Worm (Caenorhabditis elegans) whole organism, L1 larva: Measurements from ENCODE around the gene srsx-25.

Source experiments
- C34B4.2 ChIP-seq: sonication (generic microtip); optimal IDR thresholded peaks from 2 replicates; lab custom pipeline; 2017; ENCODE audit warnings: mild to moderate bottlenecking, missing genetic modification characterization, missing compliant biosample characterization
- aha-1 ChIP-seq: fragments of 150-350 bp; optimal IDR thresholded peaks from 2 replicates; lab custom pipeline; 2014; ENCODE audit warnings: missing biosample characterization, missing genetic modification characterization
- aly-2 ChIP-seq: fragments of 150-350 bp; optimal IDR thresholded peaks from 2 replicates; lab custom pipeline; 2014; ENCODE audit warnings: missing biosample characterization, missing genetic modification characterization
- ama-1 ChIP-seq: fragments of 150-350 bp; optimal IDR thresholded peaks from 2 replicates; lab custom pipeline; 2014
- blmp-1 ChIP-seq: fragments of 150-350 bp; optimal IDR thresholded peaks from 2 replicates; lab custom pipeline; 2014; ENCODE audit warnings: missing biosample characterization, missing genetic modification characterization
- ceh-63 ChIP-seq: fragments of 200-800 bp; sonication (Bioruptor generic); optimal IDR thresholded peaks from 2 replicates; lab custom pipeline; 2018; ENCODE audit warnings: mild to moderate bottlenecking, missing genetic modification characterization, missing compliant biosample characterization
- efl-1 ChIP-seq, 4 experiments: fragments of 150-350 bp; optimal IDR thresholded peaks in 3 of 4; peaks in 1 of 4; 1 replicate in 1 of 4; 2 replicates in 3 of 4; lab custom pipeline; 2014; ENCODE audit warnings: missing biosample characterization in 2 of 4, missing genetic modification characterization in 2 of 4, missing genetic modification reagents in 2 of 4
- efl-3 ChIP-seq: fragments of 200-800 bp; sonication (Bioruptor generic); optimal IDR thresholded peaks from 2 replicates; lab custom pipeline; 2018; ENCODE audit warnings: mild to moderate bottlenecking, missing genetic modification characterization, missing compliant biosample characterization
- elt-2 ChIP-seq: sonication (generic microtip); optimal IDR thresholded peaks from 2 replicates; lab custom pipeline; 2016; ENCODE audit warnings: missing genetic modification characterization, mild to moderate bottlenecking, inconsistent platforms, missing compliant biosample characterization, missing genetic modification reagents
- ets-5 ChIP-seq: fragments of 200-800 bp; sonication (Bioruptor generic); IDR thresholded peaks from 2 replicates; pipeline ENCODE4 v1.3.6; 2022; ENCODE audit warnings: missing genetic modification characterization, missing compliant biosample characterization
- fkh-10 ChIP-seq: sonication (generic microtip); optimal IDR thresholded peaks from 2 replicates; lab custom pipeline; 2017; ENCODE audit warnings: missing biosample characterization, missing genetic modification reagents, missing genetic modification characterization
- hpl-2 ChIP-seq: fragments of 150-350 bp; optimal IDR thresholded peaks from 2 replicates; lab custom pipeline; 2014; ENCODE audit warnings: missing biosample characterization, missing genetic modification reagents, missing genetic modification characterization
- irx-1 ChIP-seq: sonication (generic microtip); optimal IDR thresholded peaks from 2 replicates; lab custom pipeline; 2016; ENCODE audit warnings: missing genetic modification characterization, missing compliant biosample characterization
- isw-1 ChIP-seq: fragments of 200-800 bp; sonication (Bioruptor generic); IDR thresholded peaks from 2 replicates; pipeline ENCODE4 v1.3.6; 2022; ENCODE audit warnings: missing genetic modification characterization, missing compliant biosample characterization
- jun-1 ChIP-seq: fragments of 150-350 bp; optimal IDR thresholded peaks from 2 replicates; lab custom pipeline; 2014; ENCODE audit warnings: missing biosample characterization, missing genetic modification reagents, missing genetic modification characterization
- lin-14 ChIP-seq: fragments of 200-800 bp; sonication (Bioruptor generic); optimal IDR thresholded peaks from 2 replicates; lab custom pipeline; 2018; ENCODE audit warnings: mild to moderate bottlenecking, missing genetic modification characterization, moderate library complexity, missing compliant biosample characterization
- lin-35 ChIP-seq, 2 experiments: fragments of 150-350 bp; optimal IDR thresholded peaks; 2 replicates each; lab custom pipeline; 2014; ENCODE audit warnings: missing biosample characterization in 2 of 2, missing genetic modification characterization in 2 of 2, missing genetic modification reagents in 2 of 2
- lin-39 ChIP-seq: fragments of 150-350 bp; optimal IDR thresholded peaks from 2 replicates; lab custom pipeline; 2014; ENCODE audit warnings: missing biosample characterization, missing genetic modification reagents, missing genetic modification characterization
- lsy-2 ChIP-seq, 2 experiments: fragments of 150-350 bp; optimal IDR thresholded peaks; 2 replicates each; lab custom pipeline; 2014; ENCODE audit warnings: missing biosample characterization in 2 of 2, missing genetic modification characterization in 2 of 2
- mep-1 ChIP-seq: fragments of 150-350 bp; optimal IDR thresholded peaks from 2 replicates; lab custom pipeline; 2014; ENCODE audit warnings: missing biosample characterization, missing genetic modification characterization
- nhr-12 ChIP-seq: sonication (generic microtip); optimal IDR thresholded peaks from 2 replicates; lab custom pipeline; 2017; ENCODE audit warnings: missing biosample characterization, missing genetic modification characterization
- nhr-19 ChIP-seq: fragments of 200-800 bp; sonication (Bioruptor generic); conservative IDR thresholded peaks from 2 replicates; pipeline ENCODE4 v1.3.6; 2022; ENCODE audit warnings: missing genetic modification characterization, missing compliant biosample characterization
- nhr-20 ChIP-seq: sonication (generic microtip); optimal IDR thresholded peaks from 2 replicates; lab custom pipeline; 2016; ENCODE audit warnings: mild to moderate bottlenecking, missing genetic modification characterization, missing compliant biosample characterization
- nhr-237 ChIP-seq: fragments of 150-350 bp; optimal IDR thresholded peaks from 2 replicates; lab custom pipeline; 2014; ENCODE audit warnings: missing biosample characterization, missing genetic modification characterization
- nhr-28 ChIP-seq: fragments of 150-350 bp; optimal IDR thresholded peaks from 2 replicates; lab custom pipeline; 2014; ENCODE audit warnings: missing biosample characterization, missing genetic modification characterization
- nhr-47 ChIP-seq: sonication (generic microtip); optimal IDR thresholded peaks from 2 replicates; lab custom pipeline; 2016; ENCODE audit warnings: mild to moderate bottlenecking, missing genetic modification characterization, moderate library complexity, missing compliant biosample characterization
- nhr-85 ChIP-seq: sonication (generic microtip); peaks from one replicate; lab custom pipeline; 2016; ENCODE audit warnings: missing genetic modification characterization, inconsistent platforms, missing compliant biosample characterization
- nhr-90 ChIP-seq: sonication (generic microtip); optimal IDR thresholded peaks from 2 replicates; lab custom pipeline; 2016; ENCODE audit warnings: mild to moderate bottlenecking, missing genetic modification characterization, missing compliant biosample characterization; ENCODE audit not compliant: poor library complexity
- rnt-1 ChIP-seq: sonication (generic microtip); optimal IDR thresholded peaks from 2 replicates; lab custom pipeline; 2016; ENCODE audit warnings: mild to moderate bottlenecking, missing genetic modification characterization, moderate library complexity, missing compliant biosample characterization
- snu-23 ChIP-seq: sonication (generic microtip); optimal IDR thresholded peaks from 2 replicates; lab custom pipeline; 2016; ENCODE audit warnings: missing genetic modification characterization, missing compliant biosample characterization
- sup-37 ChIP-seq: fragments of 200-800 bp; sonication (Bioruptor generic); optimal IDR thresholded peaks from 2 replicates; lab custom pipeline; 2018; ENCODE audit warnings: mild to moderate bottlenecking, missing genetic modification characterization, missing compliant biosample characterization
- tbx-2 ChIP-seq: sonication (generic microtip); optimal IDR thresholded peaks from 2 replicates; lab custom pipeline; 2016; ENCODE audit warnings: missing genetic modification characterization, missing compliant biosample characterization
- tlp-1 ChIP-seq: fragments of 150-350 bp; optimal IDR thresholded peaks from 2 replicates; lab custom pipeline; 2014; ENCODE audit warnings: missing biosample characterization, missing genetic modification characterization
- unc-130 ChIP-seq: fragments of 150-350 bp; optimal IDR thresholded peaks from 2 replicates; lab custom pipeline; 2017; ENCODE audit warnings: missing biosample characterization, missing genetic modification characterization, inconsistent platforms
- unc-62 ChIP-seq: fragments of 150-350 bp; optimal IDR thresholded peaks from 2 replicates; lab custom pipeline; 2014; ENCODE audit warnings: missing biosample characterization, missing genetic modification reagents, missing genetic modification characterization
- unc-86 ChIP-seq: sonication (generic microtip); optimal IDR thresholded peaks from 2 replicates; lab custom pipeline; 2016; ENCODE audit warnings: missing genetic modification characterization, missing compliant biosample characterization
- vab-15 ChIP-seq: sonication (generic microtip); optimal IDR thresholded peaks from 2 replicates; lab custom pipeline; 2017; ENCODE audit warnings: missing genotype, mild to moderate bottlenecking, missing genetic modification characterization, missing compliant biosample characterization
- zip-4 ChIP-seq: fragments of 200-800 bp; sonication (Bioruptor generic); optimal IDR thresholded peaks from 2 replicates; lab custom pipeline; 2018; ENCODE audit warnings: mild to moderate bottlenecking, missing genetic modification characterization, moderate library complexity, missing compliant biosample characterization

srsx-25 gene

DNA sequence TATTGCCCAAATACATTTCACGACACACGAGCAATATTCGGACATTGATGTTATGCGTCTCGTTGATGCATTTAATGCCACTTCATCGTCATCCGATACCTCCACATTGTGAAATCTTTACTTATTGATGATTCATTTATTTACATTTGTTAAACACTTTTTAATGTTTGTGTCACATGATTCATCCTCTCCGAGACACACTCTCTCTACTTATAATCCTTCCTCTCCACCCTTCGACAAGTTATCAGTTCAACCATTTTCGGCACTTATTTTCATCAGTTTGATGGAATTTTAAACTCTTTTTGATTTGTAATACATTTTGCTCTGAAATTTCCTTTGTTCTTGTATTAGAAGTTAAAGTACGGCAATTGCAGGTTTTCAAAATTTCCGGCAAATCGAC lies 18.9 kb upstream of the srsx-25 start:
- peak; percentile 75 for TF ChIP-seq jun-1 (tag; lab: Kevin White, UChicago)
- no peak for TF ChIP-seq tbx-2 (tag; lab: Kevin White, UChicago)
- no peak for TF ChIP-seq rnt-1 (tag; lab: Kevin White, UChicago)
- TF ChIP-seq lin-35 (GFP tag; optimal IDR thresholded peaks at IDR 0.05; lab: Kevin White, UChicago) = peak in 1 of 2 experiments; percentile 53
- TF ChIP-seq efl-3 (GFP tag; lab: Kevin White, UChicago) = no peak
- peak; percentile 62 for TF ChIP-seq elt-2 (tag; lab: Kevin White, UChicago)
- TF ChIP-seq isw-1 = no peak
- peak; percentile 30 for TF ChIP-seq nhr-20 (tag; lab: Kevin White, UChicago)

DNA sequence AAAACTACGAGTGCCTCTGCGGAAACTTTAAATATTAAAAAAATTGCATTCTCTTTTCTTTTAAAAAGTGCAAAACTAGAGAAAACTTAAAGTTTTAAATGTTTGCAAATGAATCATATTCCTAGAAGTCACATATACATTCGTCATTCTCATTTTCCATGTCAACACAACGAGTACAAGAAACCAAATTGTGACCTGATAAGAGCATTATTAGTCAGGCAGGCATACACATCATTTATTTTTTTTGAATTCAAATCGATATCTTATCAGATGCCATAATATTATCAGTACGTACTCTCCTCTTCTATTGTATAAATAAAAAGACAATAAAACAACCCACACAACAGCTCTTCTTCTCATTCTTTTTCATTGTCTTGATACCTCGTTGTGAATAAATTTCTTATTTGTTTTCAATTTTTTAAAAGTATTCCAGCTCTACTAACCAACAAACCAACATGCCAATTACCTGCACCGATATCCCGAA lies 17.7 kb upstream of the srsx-25 start, which contains the start of gene W02A2.9:
TSS of gene W02A2.9 (plus strand) at position 434 of the 484 bp plus-strand sequence.
- TF ChIP-seq unc-86 (tag; lab: Kevin White, UChicago) (no peak), mep-1 (tag; lab: Kevin White, UChicago) (no peak), efl-1 (optimal IDR thresholded peaks at IDR 0.05; lab: Kevin White, UChicago) (no peak), efl-1 (GFP tag; optimal IDR thresholded peaks at IDR 0.05 in 1 of 2; lab: Kevin White, UChicago) (peak in 1 of 2 experiments; percentile 56), unc-62 (no peak), lin-39 (tag; lab: Kevin White, UChicago) (no peak), ama-1 (lab: Kevin White, UChicago) (no peak), nhr-237 (tag; lab: Kevin White, UChicago) (no peak), nhr-20 (tag; lab: Kevin White, UChicago) (peak; percentile 19), tlp-1 (peak; percentile 30), unc-130 (tag; lab: Kevin White, UChicago) (no peak), nhr-19 (GFP tag; lab: Robert Waterston, UW) (no peak), lin-14 (GFP tag; lab: Kevin White, UChicago) (no peak), nhr-47 (tag; lab: Kevin White, UChicago) (no peak), elt-2 (tag; lab: Kevin White, UChicago) (peak; percentile 95), jun-1 (tag; lab: Kevin White, UChicago) (peak; percentile 57), tbx-2 (tag; lab: Kevin White, UChicago) (no peak), nhr-90 (tag; lab: Kevin White, UChicago) (peak; percentile 6), lin-35 (GFP tag; optimal IDR thresholded peaks at IDR 0.05; lab: Kevin White, UChicago) (peak in 1 of 2 experiments; percentile 22), aha-1 (no peak), C34B4.2 (tag; lab: Kevin White, UChicago) (no peak)

DNA sequence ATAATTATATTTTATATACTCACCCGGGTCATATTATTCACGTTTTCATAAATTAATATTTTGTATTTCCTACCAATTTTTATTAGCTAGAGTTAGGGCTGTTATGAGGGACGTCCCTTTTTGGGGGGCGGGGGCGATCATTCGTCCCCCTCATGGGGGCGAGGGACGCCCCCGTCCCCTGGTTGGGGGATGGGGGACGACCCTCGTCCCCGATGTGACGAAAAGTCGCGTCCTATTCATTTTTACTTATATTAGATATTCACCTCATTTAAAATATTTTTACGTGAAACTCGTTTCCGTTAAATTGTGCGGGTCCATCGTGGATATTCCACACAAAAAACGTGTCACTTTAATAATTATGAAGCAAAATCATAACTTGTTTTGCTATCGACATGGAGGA lies 16.4 kb upstream of the srsx-25 start, which contains the start of gene W02A2.12:
TSS of gene W02A2.12 (minus strand) at position 240 of the 400 bp plus-strand sequence.
- TF ChIP-seq sup-37 (GFP tag; lab: Kevin White, UChicago) (no peak), nhr-12 (tag; lab: Kevin White, UChicago) (no peak), vab-15 (tag; lab: Kevin White, UChicago) (no peak), efl-3 (GFP tag; lab: Kevin White, UChicago) (no peak), zip-4 (GFP tag; lab: Kevin White, UChicago) (no peak), C34B4.2 (tag; lab: Kevin White, UChicago) (no peak), lsy-2 (tag; optimal IDR thresholded peaks at IDR 0.05; lab: Kevin White, UChicago) (no peak)

DNA sequence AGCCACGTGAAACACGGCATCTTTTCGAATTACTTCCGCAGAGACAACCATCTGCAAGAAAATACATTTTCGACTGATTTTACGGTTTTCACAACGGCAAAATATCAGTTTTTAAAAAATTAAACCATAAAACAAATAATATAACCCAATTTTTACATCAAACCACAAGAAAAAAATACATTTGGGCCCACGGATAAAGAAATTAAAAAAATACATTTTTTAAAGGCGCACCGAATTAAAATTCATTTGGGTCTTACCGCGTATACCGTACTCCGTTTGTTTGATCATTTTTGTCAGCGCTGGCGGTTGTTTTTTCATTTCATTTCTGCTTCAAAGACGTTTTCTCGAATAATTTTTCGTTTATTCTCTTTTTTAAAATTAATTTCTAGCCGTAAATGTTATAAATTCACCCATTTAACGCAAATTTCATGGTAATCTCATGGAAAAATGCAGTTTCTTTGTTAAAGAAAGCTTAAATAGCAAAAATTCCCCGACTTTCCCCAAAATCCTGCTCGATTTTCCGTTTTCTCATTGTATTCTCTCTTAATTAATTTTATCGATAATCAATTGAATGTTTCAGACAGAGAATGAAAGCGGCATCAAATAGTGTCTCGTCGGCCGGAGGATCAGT lies 11.7 kb upstream of the srsx-25 start, which contains the start of the genes rec-8 and mex-5:
TSS of gene rec-8 (minus strand) at position 51 of the 631 bp plus-strand sequence.
TSS of gene mex-5 (plus strand) at position 581 of the 631 bp plus-strand sequence.
- TF ChIP-seq ets-5 (no peak), irx-1 (tag; lab: Kevin White, UChicago) (no peak), nhr-12 (tag; lab: Kevin White, UChicago) (no peak), ceh-63 (GFP tag; lab: Kevin White, UChicago) (no peak), nhr-20 (tag; lab: Kevin White, UChicago) (no peak), nhr-85 (tag; lab: Kevin White, UChicago) (no peak), aly-2 (tag; lab: Kevin White, UChicago) (no peak), lin-14 (GFP tag; lab: Kevin White, UChicago) (no peak), zip-4 (GFP tag; lab: Kevin White, UChicago) (no peak), aha-1 (no peak), nhr-28 (no peak), vab-15 (tag; lab: Kevin White, UChicago) (no peak), hpl-2 (no peak), unc-130 (tag; lab: Kevin White, UChicago) (no peak), tlp-1 (no peak), blmp-1 (no peak), fkh-10 (GFP tag; lab: Kevin White, UChicago) (no peak), snu-23 (GFP tag; lab: Kevin White, UChicago) (no peak)
